Worm (Caenorhabditis elegans) whole organism, young adult: ENCODE measurements around the gene fbxc-19.

ENCODE experiments used
- K11D2.4 ChIP-seq: fragments of 200-800 bp; sonication (Bioruptor generic); IDR thresholded peaks from 2 replicates; pipeline ENCODE4 v1.3.6; 2022; ENCODE audit warnings: missing genetic modification reagents, missing genetic modification characterization, missing compliant biosample characterization
- ama-1 ChIP-seq, 3 experiments: fragments of 150-350 bp in 1 of 3; sonication (generic microtip) in 2 of 3; optimal IDR thresholded peaks; 2 replicates each; lab custom pipeline; 2014 to 2018; ENCODE audit warnings: missing biosample characterization in 2 of 3, missing genetic modification characterization in 2 of 3, missing genetic modification reagents in 2 of 3
- ceh-100 ChIP-seq: fragments of 200-800 bp; sonication (Bioruptor generic); IDR thresholded peaks from 2 replicates; pipeline ENCODE4 v1.3.6; 2022; ENCODE audit warnings: missing genetic modification reagents, missing genetic modification characterization, missing compliant biosample characterization
- efl-1 ChIP-seq: fragments of 150-350 bp; optimal IDR thresholded peaks from 2 replicates; lab custom pipeline; 2014; ENCODE audit warnings: missing biosample characterization, missing genetic modification reagents, missing genetic modification characterization
- ekl-4 ChIP-seq: fragments of 200-800 bp; sonication (Bioruptor generic); IDR thresholded peaks from 2 replicates; pipeline ENCODE4 v1.3.6; 2022; ENCODE audit warnings: missing genetic modification reagents, missing genetic modification characterization, missing compliant biosample characterization
- lag-1 ChIP-seq: fragments of 200-800 bp; sonication (Bioruptor generic); IDR thresholded peaks from 2 replicates; pipeline ENCODE4 v1.3.6; 2022; ENCODE audit warnings: missing genetic modification reagents, missing genetic modification characterization, missing compliant biosample characterization
- lin-40 ChIP-seq: sonication (generic microtip); optimal IDR thresholded peaks from 2 replicates; lab custom pipeline; 2016; ENCODE audit warnings: missing genetic modification characterization, mild to moderate bottlenecking, missing compliant biosample characterization, missing genotype, missing genetic modification reagents
- lir-1 ChIP-seq: fragments of 200-800 bp; sonication (Bioruptor generic); conservative IDR thresholded peaks from 2 replicates; pipeline ENCODE4 v1.3.6; 2022; ENCODE audit warnings: missing genetic modification reagents, missing genetic modification characterization, missing compliant biosample characterization
- nhr-80 ChIP-seq: sonication (generic microtip); optimal IDR thresholded peaks from 2 replicates; lab custom pipeline; 2016; ENCODE audit warnings: missing genetic modification characterization, missing compliant biosample characterization
- pha-4 ChIP-seq: fragments of 150-350 bp; sonication (generic microtip); optimal IDR thresholded peaks from 2 replicates; lab custom pipeline; 2014; ENCODE audit warnings: missing biosample characterization, missing genetic modification reagents, missing genetic modification characterization
- snpc-4 ChIP-seq, 5 experiments: fragments of 150-350 bp in 1 of 5; sonication (generic microtip) in 4 of 5; optimal IDR thresholded peaks; 2 replicates each; lab custom pipeline; 2014 to 2018; ENCODE audit warnings: missing genetic modification characterization in 5 of 5, missing biosample characterization in 3 of 5, antibody characterized with exemption in 2 of 5, mild to moderate bottlenecking in 2 of 5, missing compliant biosample characterization in 2 of 5, missing genotype in 2 of 5, moderate library complexity in 2 of 5, missing genetic modification reagents in 1 of 5
- tbp1 ChIP-seq: fragments of 200-800 bp; sonication (Bioruptor generic); optimal IDR thresholded peaks from 2 replicates; lab custom pipeline; 2018; ENCODE audit warnings: mild to moderate bottlenecking, missing genetic modification characterization, missing compliant biosample characterization
- ztf-18 ChIP-seq: sonication (generic microtip); optimal IDR thresholded peaks from 2 replicates; lab custom pipeline; 2016; ENCODE audit warnings: missing genotype, mild to moderate bottlenecking, missing genetic modification characterization, missing compliant biosample characterization

- TF ChIP-seq efl-1 (GFP tag; lab: Kevin White, UChicago): no peak
- no peak for TF ChIP-seq ekl-4
- TF ChIP-seq lag-1 (GFP tag; lab: Robert Waterston, UW): no peak
- no peak for TF ChIP-seq nhr-80
- TF ChIP-seq snpc-4 (GFP tag; optimal IDR thresholded peaks at IDR 0.05; lab: Kevin White, UChicago): no peak
- no peak for TF ChIP-seq snpc-4 (tag; optimal IDR thresholded peaks at IDR 0.05; lab: Kevin White, UChicago)
- TF ChIP-seq pha-4: no peak
- no peak for TF ChIP-seq K11D2.4 (GFP tag; lab: Robert Waterston, UW)
- TF ChIP-seq ztf-18: no peak
- no peak for TF ChIP-seq lin-40 (tag; lab: Kevin White, UChicago)
- no peak for TF ChIP-seq lir-1 (GFP tag; lab: Robert Waterston, UW)
- no peak for TF ChIP-seq tbp1 (GFP tag; lab: Kevin White, UChicago)
- TF ChIP-seq ama-1 (optimal IDR thresholded peaks at IDR 0.05; lab: Kevin White, UChicago): no peak
- TF ChIP-seq ama-1 (GFP tag; optimal IDR thresholded peaks at IDR 0.05; lab: Kevin White, UChicago): no peak
- no peak for TF ChIP-seq ceh-100 (GFP tag; lab: Robert Waterston, UW)
Measured at ce11 chrII:1820774-1821173, 495 bp downstream of the fbxc-19 start, which contains the start of gene fbxa-3.
